Fruit fly (Drosophila melanogaster): ENCODE results near the gene CG9689.

CG9689 gene

DNA sequence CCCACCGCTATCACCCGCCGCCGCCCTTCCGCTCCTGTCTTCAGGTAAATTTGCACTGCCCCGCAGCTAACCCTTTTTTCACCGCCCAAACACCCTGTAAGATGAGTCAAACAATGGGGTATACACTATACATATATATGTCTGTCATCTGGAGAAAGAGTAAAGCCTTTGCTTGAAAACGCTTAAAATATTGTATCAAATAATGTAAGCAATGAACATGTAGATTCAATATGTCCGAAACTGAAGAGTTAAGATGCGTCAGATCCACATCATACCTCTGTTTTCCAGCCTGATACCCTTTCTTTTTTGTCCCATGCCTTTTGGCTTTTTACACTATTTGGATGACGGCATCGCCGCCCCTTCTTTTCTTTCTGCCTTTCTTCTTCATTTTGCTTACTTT lies 11.1 kb downstream of the CG9689 start:
- TF ChIP-seq CG34367 (tag; optimal IDR thresholded peaks at IDR 0.05) (no peak), CG4496 (GFP tag; IDR thresholded peaks at IDR 0.05) (0 out of 3 replicates have a peak, but pooled peaks have one; percentile 53), CG9948 (tag; optimal IDR thresholded peaks at IDR 0.05) (peak; percentile 15), CG8301 (tag; optimal IDR thresholded peaks at IDR 0.05) (no peak), Snoo (tag; optimal IDR thresholded peaks at IDR 0.05) (peak; percentile 50), CG14655 (GFP tag; optimal IDR thresholded peaks at IDR 0.05) (peak; percentile 11), CG10348 (GFP tag; IDR thresholded peaks at IDR 0.05) (no peak), D1 (tag; optimal IDR thresholded peaks at IDR 0.05) (no peak), CG12605 (GFP tag; IDR thresholded peaks at IDR 0.05) (no peak), CG15710 (tag; optimal IDR thresholded peaks at IDR 0.05) (peak; percentile 14), CG8159 (tag; optimal IDR thresholded peaks at IDR 0.05) (no peak), Ets98B (GFP tag; IDR thresholded peaks at IDR 0.05) (peak; percentile 37; the same call in 1 of the 2 replicates), fd96Ca (GFP tag; IDR thresholded peaks at IDR 0.05) (0 out of 3 replicates have a peak, but pooled peaks have one; percentile 44), CG32121 (GFP tag; IDR thresholded peaks at IDR 0.05) (0 out of 2 replicates have a peak, but pooled peaks have one; percentile 15), CG13204 (GFP tag; optimal IDR thresholded peaks at IDR 0.05) (no peak), Pif1A (GFP tag; optimal IDR thresholded peaks at IDR 0.05) (peak; percentile 62), Pif1B (GFP tag; optimal IDR thresholded peaks at IDR 0.05) (peak; percentile 17), gl (tag; optimal IDR thresholded peaks at IDR 0.05) (no peak), rn (GFP tag; IDR thresholded peaks at IDR 0.05) (0 out of 2 replicates have a peak, but pooled peaks have one; percentile 18), EcR (GFP tag; optimal IDR thresholded peaks at IDR 0.05) (no peak), CG17806 (tag; optimal IDR thresholded peaks at IDR 0.05) (peak; percentile 16)

DNA sequence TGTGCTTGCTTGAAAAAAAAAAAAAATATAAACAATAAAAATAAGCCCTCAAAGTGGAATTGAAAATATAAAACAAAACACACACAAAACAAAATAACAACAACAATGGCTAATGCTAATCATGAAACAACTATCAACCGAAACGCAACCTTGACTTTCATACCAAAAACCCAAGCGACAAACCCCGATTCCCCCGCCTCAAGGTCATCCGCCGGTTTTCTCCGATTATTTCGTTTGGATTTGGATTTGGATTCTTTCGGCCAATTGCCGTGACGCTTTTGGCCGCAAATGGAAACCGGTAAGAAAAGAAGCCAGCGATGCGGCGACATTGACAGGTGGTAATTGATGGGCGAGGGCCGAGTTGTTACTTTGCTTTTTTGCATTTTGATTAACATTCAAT lies 15.8 kb downstream of the CG9689 start:
- no peak for TF ChIP-seq gl (tag; optimal IDR thresholded peaks at IDR 0.05)
- no peak for TF ChIP-seq CG14655 (GFP tag; optimal IDR thresholded peaks at IDR 0.05)
- no peak for TF ChIP-seq CG17806 (tag; optimal IDR thresholded peaks at IDR 0.05)
- TF ChIP-seq CG9948 (tag; optimal IDR thresholded peaks at IDR 0.05): no peak
- no peak for TF ChIP-seq Ets98B (GFP tag; IDR thresholded peaks at IDR 0.05)
- no peak for TF ChIP-seq CG8159 (tag; optimal IDR thresholded peaks at IDR 0.05)
- TF ChIP-seq Snoo (tag; optimal IDR thresholded peaks at IDR 0.05): no peak
- TF ChIP-seq CG12605 (GFP tag; IDR thresholded peaks at IDR 0.05): no peak
- TF ChIP-seq Pif1B (GFP tag; optimal IDR thresholded peaks at IDR 0.05): no peak
- TF ChIP-seq CG10348 (GFP tag; IDR thresholded peaks at IDR 0.05): no peak
- TF ChIP-seq CG4496 (GFP tag; IDR thresholded peaks at IDR 0.05): no peak
- TF ChIP-seq CG34367 (tag; optimal IDR thresholded peaks at IDR 0.05): no peak
- TF ChIP-seq CG32121 (GFP tag; IDR thresholded peaks at IDR 0.05): no peak
- TF ChIP-seq EcR (GFP tag; optimal IDR thresholded peaks at IDR 0.05): no peak
- TF ChIP-seq CG13204 (GFP tag; optimal IDR thresholded peaks at IDR 0.05): no peak
- no peak for TF ChIP-seq fd96Ca (GFP tag; IDR thresholded peaks at IDR 0.05)
- TF ChIP-seq Pif1A (GFP tag; optimal IDR thresholded peaks at IDR 0.05): no peak

DNA sequence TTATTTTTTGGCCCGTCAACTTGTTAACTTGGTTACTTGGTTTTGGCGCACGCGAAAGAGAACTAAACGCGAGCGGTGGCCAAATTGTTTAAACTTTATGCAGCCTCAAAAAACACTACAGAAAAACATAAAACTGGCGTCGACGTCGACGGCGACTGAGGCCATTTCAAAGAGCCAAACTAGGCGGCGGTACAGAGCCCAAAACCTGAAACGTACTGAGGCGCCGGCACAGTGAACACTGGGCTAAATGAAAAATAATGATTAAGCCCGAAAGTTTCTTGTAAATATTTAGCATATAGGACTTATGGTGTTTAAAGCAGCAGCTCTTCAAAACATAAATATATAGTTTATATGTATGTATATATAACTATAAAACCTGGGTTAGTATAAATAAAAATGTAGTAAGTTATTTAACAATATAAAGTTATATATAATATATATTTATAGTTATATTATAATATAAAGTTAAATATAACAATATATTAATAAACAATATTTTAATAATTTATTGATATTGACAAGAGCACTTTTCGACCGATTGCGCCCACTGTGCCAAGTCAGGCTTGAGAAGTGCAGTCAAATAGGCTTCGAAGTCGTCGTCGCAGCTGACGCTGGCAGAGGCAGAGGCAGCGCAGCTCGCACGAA lies 17.9 kb downstream of the CG9689 start, which contains the start of gene CG15249:
TSS of gene CG15249 (minus strand) at position 51 of the 645 bp plus-strand sequence.
- TF ChIP-seq rn (GFP tag; IDR thresholded peaks at IDR 0.05) (no peak), CG8301 (tag; optimal IDR thresholded peaks at IDR 0.05) (peak; percentile 31), CG34367 (tag; optimal IDR thresholded peaks at IDR 0.05) (peak; percentile 47), CG9948 (tag; optimal IDR thresholded peaks at IDR 0.05) (peak; percentile 66), CG32121 (GFP tag; IDR thresholded peaks at IDR 0.05) (0 out of 2 replicates have a peak, but pooled peaks have one; percentile 26), Pif1A (GFP tag; optimal IDR thresholded peaks at IDR 0.05) (peak; percentile 42), CG17806 (tag; optimal IDR thresholded peaks at IDR 0.05) (peak; percentile 48), CG4496 (GFP tag; IDR thresholded peaks at IDR 0.05) (no peak), fd96Ca (GFP tag; IDR thresholded peaks at IDR 0.05) (peak; percentile 44; the same call in 1 of the 3 replicates), Pif1B (GFP tag; optimal IDR thresholded peaks at IDR 0.05) (peak; percentile 55), CG14655 (GFP tag; optimal IDR thresholded peaks at IDR 0.05) (peak; percentile 76), EcR (GFP tag; optimal IDR thresholded peaks at IDR 0.05) (no peak), Ets98B (GFP tag; IDR thresholded peaks at IDR 0.05) (no peak), CG10348 (GFP tag; IDR thresholded peaks at IDR 0.05) (no peak), Snoo (tag; optimal IDR thresholded peaks at IDR 0.05) (no peak), CG13204 (GFP tag; optimal IDR thresholded peaks at IDR 0.05) (peak; percentile 15), CG12605 (GFP tag; IDR thresholded peaks at IDR 0.05) (no peak), gl (tag; optimal IDR thresholded peaks at IDR 0.05) (no peak), CG8159 (tag; optimal IDR thresholded peaks at IDR 0.05) (peak; percentile 66), D1 (tag; optimal IDR thresholded peaks at IDR 0.05) (no peak), CG15710 (tag; optimal IDR thresholded peaks at IDR 0.05) (peak; percentile 65)

DNA sequence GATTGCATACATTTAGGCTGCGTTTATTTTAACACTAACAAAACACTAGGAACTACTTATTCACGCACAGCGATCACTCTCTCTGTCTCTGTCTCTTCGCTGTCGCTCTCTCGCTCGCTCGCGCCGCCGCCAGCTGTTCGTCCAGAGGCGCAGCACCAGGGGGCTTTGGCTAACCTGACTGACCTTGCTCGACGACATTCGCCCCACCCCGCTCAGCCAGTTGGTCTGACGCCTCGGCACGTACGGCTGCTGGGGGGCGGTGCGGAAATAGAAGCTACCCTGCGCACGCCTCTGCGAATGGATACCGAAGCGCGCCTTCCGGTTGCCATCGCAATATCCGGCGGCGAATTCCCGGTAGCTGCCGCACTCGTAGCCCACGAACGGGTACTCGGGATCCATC lies 27.6 kb downstream of the CG9689 start:
- 0 out of 2 replicates have a peak, but pooled peaks have one; percentile 21 for TF ChIP-seq Ets98B (GFP tag; IDR thresholded peaks at IDR 0.05)
- TF ChIP-seq CG17806 (tag; optimal IDR thresholded peaks at IDR 0.05): no peak

DNA sequence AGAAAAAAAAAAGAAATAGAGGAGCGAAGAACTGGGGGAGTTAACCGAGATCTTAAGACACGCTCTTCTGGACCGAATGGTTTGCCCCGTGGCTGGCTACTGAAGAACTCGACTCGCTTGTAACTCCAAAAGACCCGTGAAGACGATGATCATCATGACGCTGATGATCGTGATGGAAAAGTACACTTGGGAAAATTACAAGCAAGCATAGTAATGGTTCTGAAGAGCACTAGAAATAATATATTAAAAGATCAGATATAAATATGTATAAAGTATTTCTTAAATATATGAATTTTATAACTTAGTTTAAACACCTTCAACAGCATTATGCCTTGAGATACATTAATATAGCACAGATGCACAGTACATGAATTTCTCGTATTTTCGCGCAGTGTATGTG lies 29.3 kb downstream of the CG9689 start, which contains the start of gene CG1986:
TSS of gene CG1986 (minus strand) at position 101 of the 400 bp plus-strand sequence.
- TF ChIP-seq D1 (tag; optimal IDR thresholded peaks at IDR 0.05): no peak
- no peak for TF ChIP-seq Snoo (tag; optimal IDR thresholded peaks at IDR 0.05)
- no peak for TF ChIP-seq CG32121 (GFP tag; IDR thresholded peaks at IDR 0.05)
- TF ChIP-seq CG10348 (GFP tag; IDR thresholded peaks at IDR 0.05): no peak
- TF ChIP-seq Pif1A (GFP tag; optimal IDR thresholded peaks at IDR 0.05): no peak
- TF ChIP-seq CG13204 (GFP tag; optimal IDR thresholded peaks at IDR 0.05): no peak
- no peak for TF ChIP-seq CG12605 (GFP tag; IDR thresholded peaks at IDR 0.05)
- TF ChIP-seq CG17806 (tag; optimal IDR thresholded peaks at IDR 0.05): no peak
- no peak for TF ChIP-seq CG4496 (GFP tag; IDR thresholded peaks at IDR 0.05)
- no peak for TF ChIP-seq CG15710 (tag; optimal IDR thresholded peaks at IDR 0.05)
- TF ChIP-seq EcR (GFP tag; optimal IDR thresholded peaks at IDR 0.05): no peak
- no peak for TF ChIP-seq rn (GFP tag; IDR thresholded peaks at IDR 0.05)
